Worm (Caenorhabditis elegans) whole organism, L4 larva: ENCODE data around the gene F36A4.2.

Source experiments
- fkh-10 ChIP-seq: fragments of 150-350 bp; optimal IDR thresholded peaks from 2 replicates; lab custom pipeline; 2014; ENCODE audit warnings: missing biosample characterization, missing genetic modification reagents, missing genetic modification characterization
- zag-1 ChIP-seq: fragments of 150-350 bp; optimal IDR thresholded peaks from 2 replicates; lab custom pipeline; 2014; ENCODE audit warnings: missing biosample characterization, missing genetic modification characterization

DNA sequence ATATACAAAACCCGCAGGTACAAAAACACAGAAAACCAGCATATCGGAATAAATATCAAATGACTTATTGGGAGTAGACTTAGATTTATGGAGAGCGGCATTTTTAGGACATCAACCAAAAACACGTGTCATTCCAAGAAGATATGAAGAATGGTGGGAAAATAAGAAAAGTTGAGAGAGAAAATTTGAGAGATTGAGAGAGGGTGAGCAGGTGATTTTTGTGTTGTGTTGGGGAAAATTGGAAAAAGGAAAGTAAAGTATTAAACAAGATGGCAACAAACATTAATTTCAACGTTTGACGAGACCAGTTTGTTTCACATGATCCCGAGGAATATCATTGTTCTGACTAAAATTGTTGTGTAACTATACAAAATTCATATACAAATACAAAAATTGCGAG, 17.3 kb downstream of the F36A4.2 start, which contains the start of gene srv-4:
- TF ChIP-seq fkh-10 = no peak
- TF ChIP-seq zag-1 (tag; lab: Kevin White, UChicago) = no peak
